Fruit fly (Drosophila melanogaster) whole organism, larva: ENCODE results near the gene CG6083.
"Not testable (repeated sequence)": the region's sequence is repeated elsewhere in the genome, so short reads cannot be mapped to it uniquely, and the experiment has no call there.

Experiments used
- noc ChIP-seq: fragments of 200-800 bp; sonication (Bioruptor generic); optimal IDR thresholded peaks from 3 replicates; lab custom pipeline; 2019; ENCODE audit warnings: missing biosample characterization, mild to moderate bottlenecking, missing genetic modification characterization, moderate library complexity

The CG6083 gene

dm6 chr3L:11582097-11582496, 43.8 kb downstream of the CG6083 start, which contains the start of gene CG33269:
Gene CG33269 (minus strand): TSS chr3L:11582197.
- TF ChIP-seq noc (tag; lab: Kevin White, UChicago): no peak

- TF ChIP-seq noc (tag; lab: Kevin White, UChicago): no peak
Observed at dm6 chr3L:11580919-11581318, 45.0 kb downstream of the CG6083 start, which contains the start of gene CG43391. Gene CG43391 (minus strand): TSS chr3L:11581019.

dm6 chr3L:11579919-11580318, 46.0 kb downstream of the CG6083 start, which contains the start of gene CG43390:
Gene CG43390 (minus strand): TSS chr3L:11579950.
- no peak for TF ChIP-seq noc (tag; lab: Kevin White, UChicago)

DNA sequence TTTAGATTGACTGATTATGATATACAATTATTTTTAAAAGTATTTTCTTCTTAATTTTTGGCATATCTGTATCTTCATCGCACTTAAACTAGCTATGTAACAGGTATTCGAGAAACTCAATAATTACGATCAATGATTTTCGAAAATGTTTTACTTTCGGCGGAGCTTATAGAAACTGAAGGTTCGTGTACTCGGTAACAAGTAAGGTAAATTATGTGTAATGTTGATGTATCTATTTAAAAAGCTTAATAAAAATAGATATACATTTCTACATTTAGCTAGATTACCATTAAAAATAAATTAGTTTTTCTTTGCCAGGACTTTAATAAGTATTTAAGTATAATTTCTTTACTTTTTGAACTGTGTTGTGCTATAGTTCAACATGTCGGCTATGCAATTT, 47.1 kb downstream of the CG6083 start:
- no peak for TF ChIP-seq noc (tag; lab: Kevin White, UChicago)

- no peak for TF ChIP-seq noc (tag; lab: Kevin White, UChicago)
Observed at dm6 chr3L:11578211-11578673, 47.7 kb downstream of the CG6083 start, which contains the start of gene CG33270. Gene CG33270 (minus strand): TSS chr3L:11578623.

dm6 chr3L:11577395-11577794, 48.5 kb downstream of the CG6083 start, which contains the start of gene CG33271:
Gene CG33271 (minus strand): TSS chr3L:11577495.
- no peak for TF ChIP-seq noc (tag; lab: Kevin White, UChicago)

DNA sequence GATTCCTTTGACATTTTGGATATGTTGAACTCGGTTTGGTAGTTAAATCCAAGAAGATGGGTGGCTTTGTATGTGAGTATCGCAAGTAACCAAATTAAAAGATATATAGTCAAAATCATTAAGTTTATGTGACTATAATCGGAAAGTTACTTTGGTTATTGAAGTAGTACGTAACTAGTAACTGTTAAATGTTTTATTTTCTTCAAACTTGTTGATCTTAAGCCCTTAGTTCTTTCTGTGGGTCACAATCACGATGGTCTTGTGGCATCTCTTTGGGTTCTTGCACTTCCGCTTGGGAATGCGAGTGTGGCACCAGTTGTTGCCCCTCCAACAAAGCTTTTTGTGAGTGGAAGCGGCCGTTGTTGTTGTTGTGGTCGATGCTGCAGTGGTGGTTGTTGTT, 49.0 kb downstream of the CG6083 start, which contains the start of gene CG33489:
TSS of gene CG33489 (minus strand) at position 101 of the 400 bp plus-strand sequence.
- not testable (repeated sequence) for TF ChIP-seq noc (tag; lab: Kevin White, UChicago)

DNA sequence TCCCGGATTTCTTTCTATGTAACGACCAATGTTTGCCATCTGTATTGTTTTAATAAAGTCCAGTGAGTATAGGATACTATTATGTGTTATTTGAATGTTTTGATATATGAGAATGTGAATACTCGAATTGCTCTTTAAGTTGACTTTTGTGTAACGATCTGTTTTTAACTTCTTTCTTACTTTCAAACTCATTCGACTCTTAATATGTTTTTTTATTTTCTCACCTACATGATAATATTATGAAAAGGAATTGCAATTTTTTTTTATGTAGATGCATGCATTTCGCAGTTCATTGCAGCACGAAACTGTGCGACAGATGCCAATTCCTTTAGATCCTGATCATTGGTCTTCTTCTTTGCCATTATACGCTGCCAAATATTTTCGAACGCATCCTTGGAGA, 51.4 kb downstream of the CG6083 start, which contains the start of gene CG33490:
TSS of gene CG33490 (minus strand) at position 101 of the 400 bp plus-strand sequence.
- no peak for TF ChIP-seq noc (tag; lab: Kevin White, UChicago)
